Fruit fly (Drosophila melanogaster) Kc167 (cell line): ENCODE measurements around the gene Ran-like.

Source experiments
- Sin3A ChIP-seq: fragments of >200 bp; optimal IDR thresholded peaks from 2 replicates; lab custom pipeline; 2018; ENCODE audit warnings: missing external identifiers
- psq ChIP-seq: fragments of >200 bp; optimal IDR thresholded peaks from 2 replicates; lab custom pipeline; 2017; ENCODE audit warnings: missing external identifiers

DNA sequence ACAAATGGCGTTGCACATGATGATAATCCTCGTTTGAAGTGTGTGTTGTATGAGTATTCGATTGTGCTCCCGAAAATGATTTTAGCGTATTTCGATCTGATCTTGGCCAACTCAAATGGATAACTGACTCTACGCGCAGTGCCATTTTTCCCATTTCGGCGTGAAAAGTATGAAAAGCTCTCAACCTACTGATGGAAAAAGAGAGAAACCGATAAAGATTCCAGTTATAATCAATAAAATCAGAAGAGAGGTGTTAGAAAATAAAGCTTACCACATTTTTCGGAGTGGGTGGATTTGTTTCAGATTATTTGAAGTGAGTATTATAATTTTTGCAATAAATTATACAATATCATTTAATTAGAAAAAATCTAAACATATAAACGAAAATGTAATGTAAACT is 34.3 kb upstream of the Ran-like start, which contains the start of gene mex1:
- no peak for TF ChIP-seq psq
- TF ChIP-seq Sin3A, result no peak
